Worm (Caenorhabditis elegans): ENCODE results near the gene wip-1.
"Not testable (repeated sequence)": the region's sequence is repeated elsewhere in the genome, so short reads cannot be mapped to it uniquely, and the experiment has no call there.

The wip-1 gene

DNA sequence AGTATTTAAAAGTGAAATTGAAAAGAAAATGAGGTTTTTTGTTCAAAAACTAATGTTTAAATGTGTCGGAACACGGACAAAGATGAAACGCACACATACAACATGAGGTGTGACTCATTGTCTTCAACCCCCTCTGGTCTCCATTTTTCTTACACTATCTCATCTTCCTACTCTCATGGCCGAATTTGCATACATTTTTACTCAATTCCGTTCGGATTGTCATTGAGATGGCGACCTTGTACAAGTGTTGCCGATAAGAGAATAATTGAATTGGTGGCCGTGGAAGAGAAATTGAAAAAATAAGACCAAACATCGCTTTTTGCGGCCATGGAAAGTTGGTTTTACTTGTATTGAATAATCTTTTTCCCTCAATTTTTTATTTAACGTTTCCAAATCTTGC is 28.7 kb downstream of the wip-1 start, which contains the start of gene txbp-3:
TSS of gene txbp-3 (minus strand) at position 285 of the 400 bp plus-strand sequence.
- no peak for TF ChIP-seq flt-1 (GFP tag; IDR thresholded peaks at IDR 0.05)
- TF ChIP-seq ztf-23 (GFP tag; IDR thresholded peaks at IDR 0.05), result peak; percentile 71
- peak; percentile 21 for TF ChIP-seq cog-1 (tag; optimal IDR thresholded peaks at IDR 0.05)

ce11 chrIII:5047740-5048139 is 29.3 kb downstream of the wip-1 start, which contains the start of gene C45G9.5:
Gene C45G9.5 (plus strand): TSS chrIII:5048117.
- TF ChIP-seq ztf-23 (GFP tag; IDR thresholded peaks at IDR 0.05) (no peak), ztf-29 (GFP tag; IDR thresholded peaks at IDR 0.05) (no peak), klf-2 (GFP tag; conservative IDR thresholded peaks at IDR 0.05) (no peak), cog-1 (tag; optimal IDR thresholded peaks at IDR 0.05) (no peak), ref-1 (GFP tag; conservative IDR thresholded peaks at IDR 0.05) (no peak)

ce11 chrIII:5051949-5052348 is 33.5 kb downstream of the wip-1 start, which contains the start of gene C45G9.15:
Gene C45G9.15 (minus strand): TSS chrIII:5052049.
- TF ChIP-seq ref-1 (GFP tag; conservative IDR thresholded peaks at IDR 0.05), result no peak
- TF ChIP-seq ztf-29 (GFP tag; IDR thresholded peaks at IDR 0.05), result no peak
- TF ChIP-seq flt-1 (GFP tag; IDR thresholded peaks at IDR 0.05), result no peak
- TF ChIP-seq med-1 (GFP tag; optimal IDR thresholded peaks at IDR 0.05; ENCODE audit: insufficient read depth), result no peak
- no peak for TF ChIP-seq klf-2 (GFP tag; conservative IDR thresholded peaks at IDR 0.05)
- no peak for TF ChIP-seq tab-1 (GFP tag; IDR thresholded peaks at IDR 0.05)
- TF ChIP-seq cog-1 (tag; optimal IDR thresholded peaks at IDR 0.05), result no peak
- no peak for TF ChIP-seq T22C8.4 (GFP tag; IDR thresholded peaks at IDR 0.05)
- TF ChIP-seq ztf-23 (GFP tag; IDR thresholded peaks at IDR 0.05), result no peak

- TF ChIP-seq med-1 (GFP tag; optimal IDR thresholded peaks at IDR 0.05; ENCODE audit: insufficient read depth) (no peak), flt-1 (GFP tag; IDR thresholded peaks at IDR 0.05) (no peak), tab-1 (GFP tag; IDR thresholded peaks at IDR 0.05) (no peak), klf-2 (GFP tag; conservative IDR thresholded peaks at IDR 0.05) (no peak), ref-1 (GFP tag; conservative IDR thresholded peaks at IDR 0.05) (no peak), cog-1 (tag; optimal IDR thresholded peaks at IDR 0.05) (no peak), ztf-23 (GFP tag; IDR thresholded peaks at IDR 0.05) (no peak), T22C8.4 (GFP tag; IDR thresholded peaks at IDR 0.05) (no peak), ztf-29 (GFP tag; IDR thresholded peaks at IDR 0.05) (no peak)
Measured at ce11 chrIII:5053541-5053940, 35.1 kb downstream of the wip-1 start, which contains the start of gene C45G9.8. Gene C45G9.8 (minus strand): TSS chrIII:5053641.

- not testable (repeated sequence) for TF ChIP-seq ztf-29 (GFP tag; IDR thresholded peaks at IDR 0.05); tab-1 (GFP tag; IDR thresholded peaks at IDR 0.05); klf-2 (GFP tag; conservative IDR thresholded peaks at IDR 0.05)
Measured at ce11 chrIII:5055709-5056108, 37.3 kb downstream of the wip-1 start, which contains the start of gene C45G9.9. Gene C45G9.9 (minus strand): TSS chrIII:5055809.

ce11 chrIII:5061798-5062197 is 43.4 kb downstream of the wip-1 start, which contains the start of gene C45G9.10:
Gene C45G9.10 (minus strand): TSS chrIII:5061898.
- TF ChIP-seq ztf-23 (GFP tag; IDR thresholded peaks at IDR 0.05), result no peak
- TF ChIP-seq flt-1 (GFP tag; IDR thresholded peaks at IDR 0.05), result no peak
- no peak for TF ChIP-seq ztf-29 (GFP tag; IDR thresholded peaks at IDR 0.05)
- no peak for TF ChIP-seq tab-1 (GFP tag; IDR thresholded peaks at IDR 0.05)
- TF ChIP-seq cog-1 (tag; optimal IDR thresholded peaks at IDR 0.05), result no peak
- no peak for TF ChIP-seq klf-2 (GFP tag; conservative IDR thresholded peaks at IDR 0.05)
- no peak for TF ChIP-seq ref-1 (GFP tag; conservative IDR thresholded peaks at IDR 0.05)
- no peak for TF ChIP-seq T22C8.4 (GFP tag; IDR thresholded peaks at IDR 0.05)
- no peak for TF ChIP-seq med-1 (GFP tag; optimal IDR thresholded peaks at IDR 0.05; ENCODE audit: insufficient read depth)

DNA sequence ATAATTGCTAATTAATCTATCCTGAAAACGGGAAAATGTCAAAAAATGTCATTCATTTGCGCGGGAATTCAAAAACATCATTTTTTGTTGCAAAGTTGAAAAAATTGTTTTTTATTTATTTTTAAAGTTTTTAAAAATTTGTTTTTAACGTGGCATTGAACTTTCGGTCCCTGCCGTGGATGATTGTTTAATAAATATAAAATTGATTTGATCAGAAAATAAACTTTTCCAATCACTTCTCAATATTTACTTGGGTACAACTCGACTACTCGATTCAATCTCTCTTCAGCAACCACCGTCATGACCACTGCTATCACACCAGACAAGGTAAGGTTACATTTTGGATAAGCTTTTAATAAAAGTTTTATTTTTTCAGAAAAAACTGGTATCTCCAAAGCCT is 44.0 kb downstream of the wip-1 start, which contains the start of gene C45G9.4:
TSS of gene C45G9.4 (plus strand) at position 301 of the 400 bp plus-strand sequence.
- TF ChIP-seq klf-2 (GFP tag; conservative IDR thresholded peaks at IDR 0.05); tab-1 (GFP tag; IDR thresholded peaks at IDR 0.05); ztf-29 (GFP tag; IDR thresholded peaks at IDR 0.05): not testable (repeated sequence)

DNA sequence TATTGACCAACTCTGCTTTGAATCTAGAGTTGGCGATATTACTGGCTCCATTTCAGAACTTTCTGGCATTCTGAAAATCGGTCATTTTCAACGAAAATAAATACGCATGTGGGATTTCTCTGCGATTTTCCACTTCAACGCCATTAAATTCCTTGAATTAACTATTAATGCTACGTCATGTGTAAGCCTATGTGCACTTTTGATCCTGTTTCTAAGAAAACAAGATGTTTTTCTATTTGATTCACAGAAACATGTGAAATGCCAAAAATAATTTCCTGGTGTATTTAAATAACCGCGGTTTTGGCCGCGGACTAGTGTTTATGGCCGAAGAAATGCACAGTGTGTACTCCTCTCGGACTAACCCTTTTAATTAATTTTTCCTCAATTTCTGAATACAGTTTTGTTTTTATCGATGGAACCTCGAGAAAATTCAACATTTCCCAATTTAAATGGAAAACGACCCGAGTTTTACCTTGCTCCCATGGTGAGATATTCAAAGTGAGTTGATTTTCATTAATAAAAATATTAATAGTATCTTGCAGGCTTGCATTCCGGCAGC is 50.3 kb downstream of the wip-1 start, which contains the start of the genes C45G9.11 and C45G9.2:
TSS of gene C45G9.11 (minus strand) at position 51 of the 559 bp plus-strand sequence.
TSS of gene C45G9.2 (plus strand) at position 392 of the 559 bp plus-strand sequence.
- TF ChIP-seq tab-1 (GFP tag; IDR thresholded peaks at IDR 0.05), result no peak
- TF ChIP-seq ztf-23 (GFP tag; IDR thresholded peaks at IDR 0.05), result peak; percentile 74
- no peak for TF ChIP-seq ref-1 (GFP tag; conservative IDR thresholded peaks at IDR 0.05)
- TF ChIP-seq cog-1 (tag; optimal IDR thresholded peaks at IDR 0.05), result peak; percentile 62
- peak; percentile 61 for TF ChIP-seq flt-1 (GFP tag; IDR thresholded peaks at IDR 0.05)
- TF ChIP-seq klf-2 (GFP tag; conservative IDR thresholded peaks at IDR 0.05), result no peak
- no peak for TF ChIP-seq T22C8.4 (GFP tag; IDR thresholded peaks at IDR 0.05)

Data from whole organism, midembryonic.